Worm (Caenorhabditis elegans) whole organism, L2 larva: ENCODE data around the gene C08E8.5.

Source experiments
- R02D3.7 ChIP-seq: fragments of 150-350 bp; optimal IDR thresholded peaks from 2 replicates; lab custom pipeline; 2014; ENCODE audit warnings: missing biosample characterization, missing genetic modification characterization
- Y55F3AM.14 ChIP-seq: fragments of 200-800 bp; sonication (Bioruptor generic); optimal IDR thresholded peaks from 2 replicates; lab custom pipeline; 2018; ENCODE audit warnings: mild to moderate bottlenecking, missing genetic modification characterization, missing compliant biosample characterization
- ceh-82 ChIP-seq: fragments of 150-350 bp; optimal IDR thresholded peaks from 2 replicates; lab custom pipeline; 2014; ENCODE audit warnings: missing biosample characterization, missing genetic modification characterization
- crh-2 ChIP-seq: sonication (generic microtip); optimal IDR thresholded peaks from 2 replicates; lab custom pipeline; 2017; ENCODE audit warnings: missing biosample characterization, missing genetic modification characterization
- fos-1 ChIP-seq: fragments of 150-350 bp; optimal IDR thresholded peaks from 2 replicates; lab custom pipeline; 2014; ENCODE audit warnings: missing biosample characterization, missing genetic modification characterization
- lin-11 ChIP-seq: fragments of 150-350 bp; sonication (generic microtip); optimal IDR thresholded peaks from 2 replicates; lab custom pipeline; 2014; ENCODE audit warnings: missing biosample characterization, missing genetic modification characterization, inconsistent platforms, mixed read lengths
- lsy-2 ChIP-seq, 2 experiments: fragments of 150-350 bp in 1 of 2; sonication (generic microtip) in 1 of 2; optimal IDR thresholded peaks; 2 replicates each; lab custom pipeline; 2014 to 2017; ENCODE audit warnings: missing biosample characterization in 2 of 2, missing genetic modification characterization in 2 of 2
- mdl-1 ChIP-seq, 2 experiments: fragments of 150-350 bp in 1 of 2; sonication (generic microtip) in 1 of 2; optimal IDR thresholded peaks; 2 replicates each; lab custom pipeline; 2017; ENCODE audit warnings: missing biosample characterization in 2 of 2, missing genetic modification characterization in 2 of 2
- snpc-4 ChIP-seq: fragments of 150-350 bp; optimal IDR thresholded peaks from 2 replicates; lab custom pipeline; 2014; ENCODE audit warnings: missing biosample characterization, missing genetic modification characterization
- unc-62 ChIP-seq: fragments of 150-350 bp; optimal IDR thresholded peaks from 2 replicates; lab custom pipeline; 2014; ENCODE audit warnings: missing biosample characterization, missing genetic modification reagents, missing genetic modification characterization
- ztf-11 ChIP-seq: sonication (generic microtip); optimal IDR thresholded peaks from 2 replicates; lab custom pipeline; 2017; ENCODE audit warnings: missing biosample characterization, missing genetic modification characterization

ce11 chrV:18362402-18362801, 2.6 kb upstream of the C08E8.5 start, which contains the start of gene C08E8.1:
- TF ChIP-seq unc-62 (GFP tag; lab: Kevin White, UChicago) (no peak), mdl-1 (tag; optimal IDR thresholded peaks at IDR 0.05; lab: Kevin White, UChicago) (no peak), lin-11 (tag; lab: Kevin White, UChicago) (no peak), ceh-82 (no peak), crh-2 (tag; lab: Kevin White, UChicago) (no peak), ztf-11 (tag; lab: Kevin White, UChicago) (no peak), lsy-2 (tag; optimal IDR thresholded peaks at IDR 0.05; lab: Kevin White, UChicago) (no peak), Y55F3AM.14 (GFP tag; lab: Kevin White, UChicago) (no peak), snpc-4 (tag; lab: Kevin White, UChicago) (no peak), R02D3.7 (tag; lab: Kevin White, UChicago) (no peak), fos-1 (tag; lab: Kevin White, UChicago) (no peak)
